Worm (Caenorhabditis elegans): Measurements from ENCODE around the gene M199.135.

- no peak for TF ChIP-seq D2030.7 (GFP tag; IDR thresholded peaks at IDR 0.05)
- TF ChIP-seq F55B11.4 (tag; optimal IDR thresholded peaks at IDR 0.05; ENCODE audit: borderline replicate concordance, insufficient read depth) = no peak
- TF ChIP-seq hsf-1 (GFP tag; IDR thresholded peaks at IDR 0.05) = no peak
- TF ChIP-seq repo-1 (tag; optimal IDR thresholded peaks at IDR 0.05) = no peak
- no peak for TF ChIP-seq hmg-20 (GFP tag; IDR thresholded peaks at IDR 0.05)
- TF ChIP-seq Y56A3A.18 (GFP tag; IDR thresholded peaks at IDR 0.05) = no peak
These were observed 7.2 kb upstream of the M199.135 start for ce11 chrIV:15107218-15107617.
